Worm (Caenorhabditis elegans) whole organism, L1 larva: ENCODE results near the gene sdpn-1.

ENCODE experiments used
- C16A3.4 ChIP-seq: fragments of 150-350 bp; optimal IDR thresholded peaks from 2 replicates; lab custom pipeline; 2014; ENCODE audit warnings: missing biosample characterization, missing genetic modification characterization
- Y116A8C.19 ChIP-seq: sonication (generic microtip); optimal IDR thresholded peaks from 2 replicates; lab custom pipeline; 2016; ENCODE audit warnings: missing compliant biosample characterization, missing genetic modification characterization, borderline replicate concordance
- ceh-90 ChIP-seq: sonication (generic microtip); optimal IDR thresholded peaks from 2 replicates; lab custom pipeline; 2016; ENCODE audit warnings: missing genetic modification characterization, missing compliant biosample characterization
- ces-1 ChIP-seq: fragments of 150-350 bp; optimal IDR thresholded peaks from 2 replicates; lab custom pipeline; 2014; ENCODE audit warnings: missing biosample characterization, missing genetic modification reagents, missing genetic modification characterization
- elt-3 ChIP-seq, 6 experiments: fragments of 150-350 bp in 1 of 6; sonication (generic microtip); optimal IDR thresholded peaks; 2 replicates each; lab custom pipeline; 2017 to 2018; ENCODE audit warnings: missing biosample characterization in 6 of 6, missing genetic modification characterization in 6 of 6, inconsistent platforms in 1 of 6
- lin-39 ChIP-seq: fragments of 150-350 bp; optimal IDR thresholded peaks from 2 replicates; lab custom pipeline; 2014; ENCODE audit warnings: missing biosample characterization, missing genetic modification reagents, missing genetic modification characterization
- nhr-12 ChIP-seq: sonication (generic microtip); optimal IDR thresholded peaks from 2 replicates; lab custom pipeline; 2017; ENCODE audit warnings: missing biosample characterization, missing genetic modification characterization
- nhr-237 ChIP-seq: fragments of 150-350 bp; optimal IDR thresholded peaks from 2 replicates; lab custom pipeline; 2014; ENCODE audit warnings: missing biosample characterization, missing genetic modification characterization
- snpc-4 ChIP-seq: fragments of 150-350 bp; optimal IDR thresholded peaks from 2 replicates; lab custom pipeline; 2014; ENCODE audit warnings: missing biosample characterization, missing genetic modification characterization
- unc-62 ChIP-seq: fragments of 150-350 bp; optimal IDR thresholded peaks from 2 replicates; lab custom pipeline; 2014; ENCODE audit warnings: missing biosample characterization, missing genetic modification reagents, missing genetic modification characterization
- zag-1 ChIP-seq: fragments of 150-350 bp; optimal IDR thresholded peaks from 2 replicates; lab custom pipeline; 2014; ENCODE audit warnings: missing biosample characterization, missing genetic modification characterization

DNA sequence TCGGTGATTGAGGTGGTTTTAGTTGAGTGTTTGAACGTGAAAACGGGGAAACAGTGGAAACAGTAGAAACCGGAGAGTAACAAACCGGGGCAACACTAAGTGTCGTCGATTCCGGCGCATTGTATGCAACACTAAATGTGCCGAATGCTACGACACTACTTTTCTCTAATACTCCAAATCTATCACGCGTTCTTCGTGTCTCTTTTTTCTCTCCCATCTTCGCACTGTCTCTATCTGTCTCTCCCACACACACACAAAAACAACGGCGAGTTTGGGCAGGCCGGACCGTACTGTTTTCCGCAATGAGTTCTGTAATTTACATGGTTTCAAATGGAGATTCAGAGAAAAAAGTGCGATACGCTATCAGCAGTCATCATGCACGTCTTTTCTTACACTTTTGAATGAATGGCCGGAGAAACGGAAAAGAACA lies 36.0 kb downstream of the sdpn-1 start:
- TF ChIP-seq ceh-90 (tag; lab: Kevin White, UChicago), result no peak
- no peak for TF ChIP-seq lin-39 (tag; lab: Kevin White, UChicago)
- TF ChIP-seq Y116A8C.19 (tag; lab: Kevin White, UChicago), result no peak
- TF ChIP-seq nhr-237 (tag; lab: Kevin White, UChicago), result no peak
- TF ChIP-seq ces-1 (GFP tag; lab: Kevin White, UChicago), result no peak
- no peak for TF ChIP-seq nhr-12 (tag; lab: Kevin White, UChicago)
- peak in 3 of 6 experiments; percentile 28 to 60 (median 59) for TF ChIP-seq elt-3 (tag; optimal IDR thresholded peaks at IDR 0.05; lab: Kevin White, UChicago)
- TF ChIP-seq snpc-4, result no peak
- TF ChIP-seq unc-62 (GFP tag; lab: Kevin White, UChicago), result no peak
- TF ChIP-seq zag-1 (tag; lab: Kevin White, UChicago), result no peak
- peak; percentile 12 for TF ChIP-seq C16A3.4
